Fruit fly (Drosophila melanogaster): ENCODE data around the gene Spn28Dc.
A peak's percentile ranks its signal among the peaks of the same experiment; 100 is the strongest.

The Spn28Dc gene

dm6 chr2L:7965808-7966460 is 41.1 kb downstream of the Spn28Dc start (continued):
- TF ChIP-seq Lpt (GFP tag; optimal IDR thresholded peaks at IDR 0.05) (no peak), Hr38 (GFP tag; optimal IDR thresholded peaks at IDR 0.05) (no peak), Met (GFP tag; optimal IDR thresholded peaks at IDR 0.05) (no peak), CG9139 (GFP tag; optimal IDR thresholded peaks at IDR 0.05) (no peak), CG32006 (GFP tag; optimal IDR thresholded peaks at IDR 0.05) (peak; percentile 70), Sox14 (GFP tag; optimal IDR thresholded peaks at IDR 0.05) (no peak), dac (GFP tag; optimal IDR thresholded peaks at IDR 0.05) (no peak), CG11902 (GFP tag; optimal IDR thresholded peaks at IDR 0.05) (no peak), net (GFP tag; optimal IDR thresholded peaks at IDR 0.05) (no peak), Sox15 (GFP tag; optimal IDR thresholded peaks at IDR 0.05) (no peak), Ets96B (tag; optimal IDR thresholded peaks at IDR 0.05) (peak; percentile 18), pdm3 (GFP tag; optimal IDR thresholded peaks at IDR 0.05) (peak; percentile 36), CG11762 (GFP tag; optimal IDR thresholded peaks at IDR 0.05; ENCODE audit: insufficient read depth) (no peak), Eip93F (GFP tag; optimal IDR thresholded peaks at IDR 0.05) (no peak), vri (GFP tag; optimal IDR thresholded peaks at IDR 0.05) (no peak), CG15336 (GFP tag; IDR thresholded peaks at IDR 0.05) (peak; percentile 41), Gug (GFP tag; IDR thresholded peaks at IDR 0.05) (no peak), CG6792 (GFP tag; optimal IDR thresholded peaks at IDR 0.05) (no peak), CG4318 (GFP tag; optimal IDR thresholded peaks at IDR 0.05) (peak; percentile 40), CG3919 (GFP tag; optimal IDR thresholded peaks at IDR 0.05) (peak; percentile 20), topi (GFP tag; optimal IDR thresholded peaks at IDR 0.05) (peak; percentile 8), CG6808 (GFP tag; optimal IDR thresholded peaks at IDR 0.05) (no peak), Eip75B (GFP tag; optimal IDR thresholded peaks at IDR 0.05) (peak; percentile 3), fkh (GFP tag; optimal IDR thresholded peaks at IDR 0.05) (no peak), OdsH (GFP tag; optimal IDR thresholded peaks at IDR 0.05) (peak; percentile 25), Hr39 (GFP tag; optimal IDR thresholded peaks at IDR 0.05) (no peak), CG8319 (GFP tag; optimal IDR thresholded peaks at IDR 0.05) (no peak)

DNA sequence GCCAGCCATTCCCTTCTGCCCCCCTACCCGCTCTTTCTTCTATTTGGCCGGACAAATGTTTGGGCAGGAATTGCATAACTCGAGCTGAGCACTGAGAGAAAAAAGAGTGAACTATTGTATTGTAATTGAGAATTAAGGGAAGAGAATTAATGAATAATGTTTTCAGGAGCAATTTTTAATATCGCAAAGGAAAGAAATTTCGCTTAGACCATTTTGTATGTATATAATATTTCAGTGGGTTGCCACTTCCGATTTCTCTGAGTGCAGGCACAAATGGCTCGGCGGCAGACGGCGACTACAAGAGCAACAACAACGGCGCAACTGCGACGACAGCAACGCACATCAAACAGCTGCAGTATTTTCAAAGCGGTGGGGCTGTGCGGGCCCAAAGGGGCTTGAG is 42.4 kb downstream of the Spn28Dc start:
- TF ChIP-seq pdm3 (GFP tag; optimal IDR thresholded peaks at IDR 0.05) (peak; percentile 87), Hr38 (GFP tag; optimal IDR thresholded peaks at IDR 0.05) (no peak), achi (GFP tag; optimal IDR thresholded peaks at IDR 0.05) (peak; percentile 79), CG31627 (GFP tag; optimal IDR thresholded peaks at IDR 0.05) (peak; percentile 76), CG3919 (GFP tag; optimal IDR thresholded peaks at IDR 0.05) (peak; percentile 76), CG6808 (GFP tag; optimal IDR thresholded peaks at IDR 0.05) (peak; percentile 46), fd85E (GFP tag; optimal IDR thresholded peaks at IDR 0.05) (no peak), Lpt (GFP tag; optimal IDR thresholded peaks at IDR 0.05) (peak; percentile 90), dac (GFP tag; optimal IDR thresholded peaks at IDR 0.05) (peak; percentile 71), Met (GFP tag; optimal IDR thresholded peaks at IDR 0.05) (peak; percentile 68), Smox (GFP tag; optimal IDR thresholded peaks at IDR 0.05) (peak; percentile 65), Sox102F (GFP tag; optimal IDR thresholded peaks at IDR 0.05) (peak; percentile 66), CG11294 (GFP tag; IDR thresholded peaks at IDR 0.05) (peak; percentile 86), CG10631 (GFP tag; optimal IDR thresholded peaks at IDR 0.05) (peak; percentile 76), CG9139 (GFP tag; optimal IDR thresholded peaks at IDR 0.05) (peak; percentile 28), net (GFP tag; optimal IDR thresholded peaks at IDR 0.05) (peak; percentile 82), CG6276 (GFP tag; optimal IDR thresholded peaks at IDR 0.05) (peak; percentile 79), fd59A (GFP tag; optimal IDR thresholded peaks at IDR 0.05) (peak; percentile 52), OdsH (GFP tag; optimal IDR thresholded peaks at IDR 0.05) (peak; percentile 86), Hr39 (GFP tag; optimal IDR thresholded peaks at IDR 0.05) (peak; percentile 77), CG4318 (GFP tag; optimal IDR thresholded peaks at IDR 0.05) (peak; percentile 77), CG6163 (GFP tag; IDR thresholded peaks at IDR 0.05) (peak; percentile 91), fkh (GFP tag; optimal IDR thresholded peaks at IDR 0.05) (no peak), lz (GFP tag; optimal IDR thresholded peaks at IDR 0.05) (peak; percentile 68), CG15336 (GFP tag; IDR thresholded peaks at IDR 0.05) (peak; percentile 94), eg (GFP tag; IDR thresholded peaks at IDR 0.05) (peak; percentile 96), Hr4 (GFP tag; optimal IDR thresholded peaks at IDR 0.05) (peak; percentile 90), esn (GFP tag; optimal IDR thresholded peaks at IDR 0.05) (peak; percentile 75), CG11762 (GFP tag; optimal IDR thresholded peaks at IDR 0.05; ENCODE audit: insufficient read depth) (peak; percentile 12), CG1621 (tag; optimal IDR thresholded peaks at IDR 0.05) (peak; percentile 60), svp (GFP tag) (peak; percentile 73), ss (GFP tag; optimal IDR thresholded peaks at IDR 0.05) (peak in 1 of 2 experiments; percentile 3), Gug (GFP tag; IDR thresholded peaks at IDR 0.05) (peak; percentile 85), Ets21C (GFP tag; optimal IDR thresholded peaks at IDR 0.05) (peak; percentile 49), CG8632 (GFP tag; optimal IDR thresholded peaks at IDR 0.05) (peak; percentile 50), CG11902 (GFP tag; optimal IDR thresholded peaks at IDR 0.05) (peak; percentile 53), CG10669 (GFP tag; optimal IDR thresholded peaks at IDR 0.05) (peak; percentile 52), Sox14 (GFP tag; optimal IDR thresholded peaks at IDR 0.05) (peak; percentile 70)
